Worm (Caenorhabditis elegans): ENCODE data around the gene npp-19.
A peak's percentile ranks its signal among the peaks of the same experiment; 100 is the strongest.

npp-19 gene

DNA sequence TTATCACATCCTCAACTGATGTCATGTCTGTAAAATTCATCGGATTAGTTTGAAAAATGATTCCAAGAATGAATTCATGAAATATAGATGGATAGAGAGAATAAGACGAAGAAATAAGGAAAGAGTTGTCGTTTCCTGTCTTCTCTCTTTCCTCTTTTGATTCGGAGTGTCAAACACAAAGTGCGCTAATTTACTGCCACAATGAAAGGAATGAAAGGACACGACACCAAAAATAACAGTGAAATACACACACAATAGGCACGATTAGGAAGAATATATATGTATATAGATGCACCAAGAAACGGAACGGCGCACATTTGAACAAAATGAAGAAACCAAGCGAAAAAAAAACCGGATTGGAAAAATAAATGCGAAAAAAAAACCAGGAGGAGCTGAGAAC, 30.8 kb upstream of the npp-19 start, which contains the start of gene VM106R.1:
Gene VM106R.1, minus strand, starts transcription at position 101 of the 400 bp plus-strand sequence.
- TF ChIP-seq tlp-1 (tag; optimal IDR thresholded peaks at IDR 0.05): no peak
- no peak for TF ChIP-seq C34B4.2 (tag; optimal IDR thresholded peaks at IDR 0.05)
- no peak for TF ChIP-seq efl-1 (optimal IDR thresholded peaks at IDR 0.05)
- TF ChIP-seq efl-1 (GFP tag; optimal IDR thresholded peaks at IDR 0.05 in 1 of 2): no peak
- TF ChIP-seq dpl-1 (GFP tag; optimal IDR thresholded peaks at IDR 0.05): no peak
- no peak for TF ChIP-seq vab-15 (tag; optimal IDR thresholded peaks at IDR 0.05)
- TF ChIP-seq nhr-71 (tag; optimal IDR thresholded peaks at IDR 0.05): peak; percentile 14
- TF ChIP-seq snu-23 (GFP tag; optimal IDR thresholded peaks at IDR 0.05): no peak
- peak; percentile 47 for TF ChIP-seq lin-14 (GFP tag; optimal IDR thresholded peaks at IDR 0.05)
- no peak for TF ChIP-seq nhr-12 (tag; optimal IDR thresholded peaks at IDR 0.05)
- TF ChIP-seq nhr-90 (tag; optimal IDR thresholded peaks at IDR 0.05; ENCODE audit: poor library complexity): no peak
- peak; percentile 28 for TF ChIP-seq nhr-47 (tag; optimal IDR thresholded peaks at IDR 0.05)
- no peak for TF ChIP-seq mep-1 (tag; optimal IDR thresholded peaks at IDR 0.05)
- no peak for TF ChIP-seq pag-3 (tag; optimal IDR thresholded peaks at IDR 0.05; ENCODE audit: borderline replicate concordance, insufficient read depth)
- TF ChIP-seq unc-86 (tag; optimal IDR thresholded peaks at IDR 0.05): peak; percentile 41
- no peak for TF ChIP-seq unc-130 (tag; optimal IDR thresholded peaks at IDR 0.05)
- TF ChIP-seq nhr-237 (tag; optimal IDR thresholded peaks at IDR 0.05): no peak
- no peak for TF ChIP-seq jun-1 (tag; optimal IDR thresholded peaks at IDR 0.05)
- TF ChIP-seq efl-3 (GFP tag; optimal IDR thresholded peaks at IDR 0.05): no peak
- TF ChIP-seq egl-27 (tag; optimal IDR thresholded peaks at IDR 0.05): no peak

DNA sequence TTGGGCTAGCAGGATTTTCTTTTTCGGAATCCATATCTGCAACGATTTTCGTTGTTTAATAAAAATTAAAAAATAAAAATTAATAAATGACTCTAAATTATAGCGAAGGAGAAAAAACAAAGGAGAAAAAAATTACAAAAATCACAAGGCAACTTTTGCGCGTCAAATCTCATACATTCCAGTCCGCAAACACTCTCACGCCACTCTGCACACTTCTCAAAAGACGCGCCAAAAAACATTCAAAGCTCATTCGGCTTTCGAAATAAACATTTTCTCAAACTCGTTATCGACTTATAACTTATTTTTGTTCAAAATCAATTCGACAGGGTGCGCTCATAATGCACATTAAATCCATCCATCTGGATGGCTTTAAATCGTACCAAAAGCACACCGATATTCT, 25.8 kb upstream of the npp-19 start, which contains the start of the genes R06F6.12 and mix-1:
Gene R06F6.12, minus strand, starts transcription at position 36 of the 400 bp plus-strand sequence.
Gene mix-1, plus strand, starts transcription at position 201 of the 400 bp plus-strand sequence.
- TF ChIP-seq sup-37 (GFP tag; optimal IDR thresholded peaks at IDR 0.05): no peak
- TF ChIP-seq F16B12.6 (tag; optimal IDR thresholded peaks at IDR 0.05): peak; percentile 98
- TF ChIP-seq ceh-82 (tag; optimal IDR thresholded peaks at IDR 0.05): peak; percentile 49 to 60 (median 50)
- TF ChIP-seq unc-86 (tag; optimal IDR thresholded peaks at IDR 0.05): peak; percentile 24
- TF ChIP-seq rnt-1 (tag; optimal IDR thresholded peaks at IDR 0.05): peak; percentile 80
- TF ChIP-seq xbp-1 (tag; optimal IDR thresholded peaks at IDR 0.05): peak; percentile 47
- TF ChIP-seq aly-2 (tag; optimal IDR thresholded peaks at IDR 0.05): peak; percentile 36
- TF ChIP-seq snu-23 (GFP tag; optimal IDR thresholded peaks at IDR 0.05): peak; percentile 72
- peak; percentile 25 for TF ChIP-seq skn-1 (tag; optimal IDR thresholded peaks at IDR 0.05)
- peak; percentile 42 for TF ChIP-seq lin-14 (GFP tag; optimal IDR thresholded peaks at IDR 0.05)
- TF ChIP-seq lin-15B (tag; optimal IDR thresholded peaks at IDR 0.05): peak; percentile 47
- TF ChIP-seq ceh-90 (tag; optimal IDR thresholded peaks at IDR 0.05): no peak
- TF ChIP-seq tlp-1 (tag; optimal IDR thresholded peaks at IDR 0.05): no peak
- peak; percentile 9 for TF ChIP-seq irx-1 (tag; optimal IDR thresholded peaks at IDR 0.05)
- TF ChIP-seq fkh-10 (GFP tag; optimal IDR thresholded peaks at IDR 0.05): no peak
- peak; percentile 86 for TF ChIP-seq mep-1 (tag; optimal IDR thresholded peaks at IDR 0.05)
- peak; percentile 79 to 82 for TF ChIP-seq lsy-2 (tag; optimal IDR thresholded peaks at IDR 0.05)
- TF ChIP-seq unc-130 (tag; optimal IDR thresholded peaks at IDR 0.05): peak; percentile 74
- TF ChIP-seq mab-9 (GFP tag; IDR thresholded peaks at IDR 0.05): no peak
- peak; percentile 35 for TF ChIP-seq snpc-4 (tag; optimal IDR thresholded peaks at IDR 0.05)
- TF ChIP-seq dsc-1 (tag; optimal IDR thresholded peaks at IDR 0.05): peak; percentile 50
- TF ChIP-seq blmp-1 (tag; optimal IDR thresholded peaks at IDR 0.05): peak; percentile 53
- no peak for TF ChIP-seq unc-62 (GFP tag; optimal IDR thresholded peaks at IDR 0.05)
- TF ChIP-seq C16A3.4 (tag; optimal IDR thresholded peaks at IDR 0.05): peak; percentile 55
- peak in 1 of 6 experiments; percentile 15 for TF ChIP-seq elt-3 (tag; optimal IDR thresholded peaks at IDR 0.05)
- peak; percentile 75 for TF ChIP-seq nhr-47 (tag; optimal IDR thresholded peaks at IDR 0.05)
- TF ChIP-seq nhr-19 (GFP tag; conservative IDR thresholded peaks at IDR 0.05): peak; percentile 37; the same call in 1 of the 2 replicates
- TF ChIP-seq lin-35 (GFP tag; optimal IDR thresholded peaks at IDR 0.05): peak; percentile 79 to 92
- TF ChIP-seq grh-1 (GFP tag; IDR thresholded peaks at IDR 0.05): no peak
- TF ChIP-seq lin-13 (GFP tag; optimal IDR thresholded peaks at IDR 0.05): peak; percentile 49
- peak; percentile 70 for TF ChIP-seq nhr-85 (tag)
- peak; percentile 0 for TF ChIP-seq fos-1 (tag; optimal IDR thresholded peaks at IDR 0.05)
- TF ChIP-seq nhr-28 (tag; optimal IDR thresholded peaks at IDR 0.05): no peak
- TF ChIP-seq nhr-90 (tag; optimal IDR thresholded peaks at IDR 0.05; ENCODE audit: poor library complexity): peak; percentile 18
- TF ChIP-seq efl-1 (optimal IDR thresholded peaks at IDR 0.05): peak; percentile 80 to 89
- peak; percentile 86 to 98 for TF ChIP-seq efl-1 (GFP tag; optimal IDR thresholded peaks at IDR 0.05 in 1 of 2)
- TF ChIP-seq ztf-11 (tag; optimal IDR thresholded peaks at IDR 0.05): no peak
- peak; percentile 52 for TF ChIP-seq swsn-7 (tag; optimal IDR thresholded peaks at IDR 0.05)
- TF ChIP-seq C04F5.9 (tag; optimal IDR thresholded peaks at IDR 0.05): peak; percentile 78
- no peak for TF ChIP-seq nhr-77 (tag; optimal IDR thresholded peaks at IDR 0.05)
- TF ChIP-seq pag-3 (tag; optimal IDR thresholded peaks at IDR 0.05; ENCODE audit: borderline replicate concordance, insufficient read depth): no peak
